Worm (Caenorhabditis elegans) whole organism, L3 larva: ENCODE results near the gene Y43F8B.14.

Experiments
- egl-5 ChIP-seq: fragments of 150-350 bp; optimal IDR thresholded peaks from 2 replicates; lab custom pipeline; 2017; ENCODE audit warnings: missing biosample characterization, missing genetic modification reagents, missing genetic modification characterization, inconsistent platforms
- fos-1 ChIP-seq: fragments of 150-350 bp; optimal IDR thresholded peaks from 2 replicates; lab custom pipeline; 2014; ENCODE audit warnings: missing biosample characterization, missing genetic modification characterization

DNA sequence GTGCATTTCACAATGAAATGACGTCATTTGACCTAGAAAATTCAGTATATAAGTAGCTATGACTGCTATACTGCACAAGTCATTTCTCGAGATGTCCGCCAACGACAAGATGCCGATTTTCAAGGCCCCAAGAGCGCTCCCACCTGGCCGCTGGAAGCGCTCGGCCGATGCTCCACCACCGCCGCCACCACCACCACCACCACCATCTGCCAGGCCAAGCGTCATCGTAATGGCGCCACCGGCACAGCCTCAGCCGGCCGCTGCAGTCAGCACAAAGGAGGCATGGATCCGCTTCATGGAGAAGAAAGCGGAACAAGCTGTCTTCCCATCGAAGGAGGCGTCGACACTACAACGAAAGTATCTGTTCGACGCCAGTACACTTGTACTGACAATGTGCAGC lies 29.5 kb upstream of the Y43F8B.14 start, which contains the start of gene Y43F8B.28:
- TF ChIP-seq egl-5 (no peak), fos-1 (tag; lab: Kevin White, UChicago) (no peak)
